Fruit fly (Drosophila melanogaster): ENCODE results near the gene PIG-S.

DNA sequence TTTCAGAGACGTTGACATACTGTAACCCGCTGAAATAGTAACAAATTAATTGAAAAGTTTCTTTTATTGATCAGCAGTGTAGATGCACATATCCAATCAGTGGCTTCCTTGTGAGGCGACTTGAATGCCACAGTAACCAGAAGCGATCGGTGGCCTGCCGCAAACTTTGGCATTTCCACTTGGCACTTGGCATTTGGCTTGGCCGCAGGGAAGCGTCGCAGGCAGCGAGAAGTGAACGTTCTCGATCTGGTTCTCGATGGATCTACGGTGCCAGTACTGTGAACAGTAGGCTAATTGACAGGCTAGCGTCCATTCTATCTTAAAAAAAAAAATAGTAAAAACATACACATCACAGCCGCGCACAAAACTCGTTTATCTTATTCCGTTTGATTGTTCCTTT is 16.8 kb downstream of the PIG-S start, which contains the start of gene CG10845:
- TF ChIP-seq sv (GFP tag; optimal IDR thresholded peaks at IDR 0.05), result no peak
- no peak for TF ChIP-seq rgr (GFP tag; optimal IDR thresholded peaks at IDR 0.05)
- no peak for TF ChIP-seq br (GFP tag; optimal IDR thresholded peaks at IDR 0.05)
- no peak for TF ChIP-seq Dfd (GFP tag; optimal IDR thresholded peaks at IDR 0.05)
- TF ChIP-seq psq (GFP tag; optimal IDR thresholded peaks at IDR 0.05), result no peak
- TF ChIP-seq CG9705 (GFP tag; optimal IDR thresholded peaks at IDR 0.05), result no peak
- no peak for TF ChIP-seq N (GFP tag; optimal IDR thresholded peaks at IDR 0.05)
- TF ChIP-seq ey (GFP tag; optimal IDR thresholded peaks at IDR 0.05), result no peak

All from whole organism, wandering third instar larva.